Worm (Caenorhabditis elegans) whole organism, L2 larva: ENCODE data around the gene ima-1.

Source experiments
- C34F6.9 ChIP-seq: fragments of 150-350 bp; optimal IDR thresholded peaks from 2 replicates; lab custom pipeline; 2014; ENCODE audit warnings: missing biosample characterization, missing genetic modification characterization
- F13H6.1 ChIP-seq: sonication (generic microtip); optimal IDR thresholded peaks from 2 replicates; lab custom pipeline; 2016; ENCODE audit warnings: missing genetic modification characterization, missing compliant biosample characterization
- Y55F3AM.14 ChIP-seq: fragments of 200-800 bp; sonication (Bioruptor generic); optimal IDR thresholded peaks from 2 replicates; lab custom pipeline; 2018; ENCODE audit warnings: mild to moderate bottlenecking, missing genetic modification characterization, missing compliant biosample characterization
- ZK546.5 ChIP-seq: sonication (generic microtip); optimal IDR thresholded peaks from 2 replicates; lab custom pipeline; 2017; ENCODE audit warnings: missing biosample characterization, missing genetic modification characterization
- aly-2 ChIP-seq: fragments of 150-350 bp; optimal IDR thresholded peaks from 2 replicates; lab custom pipeline; 2014; ENCODE audit warnings: missing biosample characterization, missing genetic modification characterization
- ama-1 ChIP-seq: fragments of 150-350 bp; optimal IDR thresholded peaks from 2 replicates; lab custom pipeline; 2018; ENCODE audit warnings: inconsistent platforms
- blmp-1 ChIP-seq: sonication (generic microtip); optimal IDR thresholded peaks from 2 replicates; lab custom pipeline; 2017; ENCODE audit warnings: missing genetic modification characterization, mild to moderate bottlenecking, missing compliant biosample characterization, antibody characterized with exemption, moderate library complexity; ENCODE audit not compliant: insufficient read depth
- ceh-16 ChIP-seq: fragments of 150-350 bp; optimal IDR thresholded peaks from 2 replicates; lab custom pipeline; 2014; ENCODE audit warnings: missing biosample characterization, missing genetic modification characterization
- dmd-4 ChIP-seq: sonication (generic microtip); optimal IDR thresholded peaks from 2 replicates; lab custom pipeline; 2017; ENCODE audit warnings: missing biosample characterization, missing genetic modification characterization
- elt-3 ChIP-seq: sonication (generic microtip); optimal IDR thresholded peaks from 2 replicates; lab custom pipeline; 2017; ENCODE audit warnings: missing biosample characterization, missing genetic modification characterization
- fos-1 ChIP-seq: fragments of 150-350 bp; optimal IDR thresholded peaks from 2 replicates; lab custom pipeline; 2014; ENCODE audit warnings: missing biosample characterization, missing genetic modification characterization
- gmeb-1 ChIP-seq: fragments of 150-350 bp; optimal IDR thresholded peaks from 2 replicates; lab custom pipeline; 2014; ENCODE audit warnings: missing biosample characterization, missing genetic modification characterization
- lin-11 ChIP-seq: fragments of 150-350 bp; sonication (generic microtip); optimal IDR thresholded peaks from 2 replicates; lab custom pipeline; 2014; ENCODE audit warnings: missing biosample characterization, missing genetic modification characterization, inconsistent platforms, mixed read lengths
- lin-13 ChIP-seq: fragments of 150-350 bp; optimal IDR thresholded peaks from 2 replicates; lab custom pipeline; 2014; ENCODE audit warnings: missing biosample characterization, missing genetic modification reagents, missing genetic modification characterization
- lsy-2 ChIP-seq, 2 experiments: fragments of 150-350 bp in 1 of 2; sonication (generic microtip) in 1 of 2; optimal IDR thresholded peaks; 2 replicates each; lab custom pipeline; 2014 to 2017; ENCODE audit warnings: missing biosample characterization in 2 of 2, missing genetic modification characterization in 2 of 2
- mab-5 ChIP-seq: fragments of 150-350 bp; optimal IDR thresholded peaks from 2 replicates; lab custom pipeline; 2014; ENCODE audit warnings: missing biosample characterization, missing genetic modification characterization
- mbf-1 ChIP-seq: sonication (generic microtip); optimal IDR thresholded peaks from 2 replicates; lab custom pipeline; 2017; ENCODE audit warnings: missing biosample characterization, missing genetic modification characterization
- mdl-1 ChIP-seq, 2 experiments: fragments of 150-350 bp in 1 of 2; sonication (generic microtip) in 1 of 2; optimal IDR thresholded peaks; 2 replicates each; lab custom pipeline; 2017; ENCODE audit warnings: missing biosample characterization in 2 of 2, missing genetic modification characterization in 2 of 2
- nhr-10 ChIP-seq: sonication (generic microtip); optimal IDR thresholded peaks from 2 replicates; lab custom pipeline; 2017; ENCODE audit warnings: missing biosample characterization, missing genetic modification characterization
- nhr-11 ChIP-seq: fragments of 150-350 bp; optimal IDR thresholded peaks from 2 replicates; lab custom pipeline; 2014; ENCODE audit warnings: missing biosample characterization, missing genetic modification characterization
- nhr-12 ChIP-seq: fragments of 150-350 bp; optimal IDR thresholded peaks from 2 replicates; lab custom pipeline; 2014; ENCODE audit warnings: missing biosample characterization, missing genetic modification characterization
- nhr-129 ChIP-seq: fragments of 150-350 bp; optimal IDR thresholded peaks from 2 replicates; lab custom pipeline; 2014; ENCODE audit warnings: missing biosample characterization, missing genetic modification characterization
- nhr-21 ChIP-seq: fragments of 150-350 bp; optimal IDR thresholded peaks from 2 replicates; lab custom pipeline; 2014; ENCODE audit warnings: missing biosample characterization, missing genetic modification characterization
- nhr-23 ChIP-seq: fragments of 150-350 bp; optimal IDR thresholded peaks from 2 replicates; lab custom pipeline; 2014; ENCODE audit warnings: missing biosample characterization, missing genetic modification reagents, missing genetic modification characterization
- nhr-237 ChIP-seq: fragments of 150-350 bp; optimal IDR thresholded peaks from 2 replicates; lab custom pipeline; 2014; ENCODE audit warnings: missing biosample characterization, missing genetic modification characterization
- nhr-25 ChIP-seq: fragments of 150-350 bp; sonication (generic microtip); optimal IDR thresholded peaks from 3 replicates; lab custom pipeline; 2014; ENCODE audit warnings: missing biosample characterization, missing genetic modification characterization
- nhr-6 ChIP-seq: fragments of 150-350 bp; optimal IDR thresholded peaks from 2 replicates; lab custom pipeline; 2014; ENCODE audit warnings: missing biosample characterization, missing genetic modification characterization
- nhr-77 ChIP-seq: fragments of 150-350 bp; optimal IDR thresholded peaks from 2 replicates; lab custom pipeline; 2014; ENCODE audit warnings: missing biosample characterization, missing genetic modification characterization
- peb-1 ChIP-seq: fragments of 150-350 bp; optimal IDR thresholded peaks from 2 replicates; lab custom pipeline; 2014; ENCODE audit warnings: missing biosample characterization, missing genetic modification characterization
- skn-1 ChIP-seq: sonication (generic microtip); optimal IDR thresholded peaks from 2 replicates; lab custom pipeline; 2017; ENCODE audit warnings: missing biosample characterization, missing genetic modification characterization
- sma-3 ChIP-seq: sonication (generic microtip); optimal IDR thresholded peaks from 2 replicates; lab custom pipeline; 2016; ENCODE audit warnings: missing genetic modification reagents, missing genetic modification characterization, missing compliant biosample characterization
- sma-9 ChIP-seq, 2 experiments: fragments of 150-350 bp in 1 of 2; sonication (generic microtip) in 1 of 2; optimal IDR thresholded peaks; 2 replicates each; lab custom pipeline; 2014 to 2016; ENCODE audit warnings: missing genetic modification characterization in 2 of 2, mild to moderate bottlenecking in 1 of 2, missing biosample characterization in 1 of 2, missing compliant biosample characterization in 1 of 2, missing genetic modification reagents in 1 of 2, moderate library complexity in 1 of 2
- zag-1 ChIP-seq: fragments of 150-350 bp; optimal IDR thresholded peaks from 2 replicates; lab custom pipeline; 2014; ENCODE audit warnings: missing biosample characterization, missing genetic modification characterization
- ztf-1 ChIP-seq: fragments of 200-800 bp; sonication (Bioruptor generic); conservative IDR thresholded peaks from 2 replicates; pipeline ENCODE4 v1.3.6; 2022; ENCODE audit warnings: missing genetic modification characterization, missing compliant biosample characterization
- ztf-11 ChIP-seq: sonication (generic microtip); optimal IDR thresholded peaks from 2 replicates; lab custom pipeline; 2017; ENCODE audit warnings: missing biosample characterization, missing genetic modification characterization
- ztf-4 ChIP-seq: fragments of 150-350 bp; optimal IDR thresholded peaks from 2 replicates; lab custom pipeline; 2014; ENCODE audit warnings: missing biosample characterization, missing genetic modification characterization

The ima-1 gene

ce11 chrV:11263025-11263424 lies 23.6 kb downstream of the ima-1 start, which contains the start of gene F07B10.4:
TSS of gene F07B10.4 (minus strand) at chrV:11263125.
- no peak for TF ChIP-seq mab-5
- TF ChIP-seq lin-13 (GFP tag; lab: Kevin White, UChicago) = no peak
- no peak for TF ChIP-seq ceh-16 (tag; lab: Kevin White, UChicago)
- TF ChIP-seq ztf-4 (tag; lab: Kevin White, UChicago) = no peak
- no peak for TF ChIP-seq ztf-11 (tag; lab: Kevin White, UChicago)
- TF ChIP-seq mdl-1 (tag; optimal IDR thresholded peaks at IDR 0.05; lab: Kevin White, UChicago) = no peak
- TF ChIP-seq ama-1 (lab: Kevin White, UChicago) = no peak
- TF ChIP-seq nhr-77 (tag; lab: Kevin White, UChicago) = no peak
- TF ChIP-seq nhr-10 (tag; lab: Kevin White, UChicago) = no peak
- TF ChIP-seq F13H6.1 = no peak
- TF ChIP-seq ztf-1 (GFP tag; lab: Robert Waterston, UW) = no peak
- no peak for TF ChIP-seq nhr-6 (tag; lab: Kevin White, UChicago)
- TF ChIP-seq nhr-21 (tag; lab: Kevin White, UChicago) = no peak
- TF ChIP-seq nhr-237 (tag; lab: Kevin White, UChicago) = no peak
- TF ChIP-seq peb-1 (tag; lab: Kevin White, UChicago) = no peak

- TF ChIP-seq skn-1 (tag; lab: Kevin White, UChicago) = no peak
- TF ChIP-seq fos-1 = peak; percentile 83
- no peak for TF ChIP-seq ceh-16 (tag; lab: Kevin White, UChicago)
- peak; percentile 29 for TF ChIP-seq sma-9 (GFP tag; optimal IDR thresholded peaks at IDR 0.05; lab: Kevin White, UChicago)
- TF ChIP-seq sma-9 (tag; optimal IDR thresholded peaks at IDR 0.05; lab: Kevin White, UChicago) = no peak
These were observed 26.0 kb downstream of the ima-1 start, which contains the start of gene cln-3.1 for ce11 chrV:11265482-11265881. TSS of gene cln-3.1 (minus strand) at chrV:11265652.

- TF ChIP-seq nhr-77 (tag; lab: Kevin White, UChicago) (no peak), nhr-21 (tag; lab: Kevin White, UChicago) (no peak), nhr-129 (tag; lab: Kevin White, UChicago) (no peak), lin-13 (GFP tag; lab: Kevin White, UChicago) (no peak), nhr-12 (tag; lab: Kevin White, UChicago) (no peak), nhr-25 (no peak)
These were observed 27.2 kb downstream of the ima-1 start, which contains the start of gene str-116 for ce11 chrV:11266681-11267080. TSS of gene str-116 (plus strand) at chrV:11266981.

ce11 chrV:11268791-11269190 lies 29.3 kb downstream of the ima-1 start, which contains the start of gene str-115:
TSS of gene str-115 (plus strand) at chrV:11269091.
- no peak for TF ChIP-seq Y55F3AM.14 (GFP tag; lab: Kevin White, UChicago)
- TF ChIP-seq nhr-11 (tag; lab: Kevin White, UChicago) = no peak
- TF ChIP-seq F13H6.1 = no peak
- TF ChIP-seq nhr-6 (tag; lab: Kevin White, UChicago) = no peak
- no peak for TF ChIP-seq C34F6.9
- no peak for TF ChIP-seq ZK546.5 (tag; lab: Kevin White, UChicago)
- no peak for TF ChIP-seq nhr-10 (tag; lab: Kevin White, UChicago)
- no peak for TF ChIP-seq lsy-2 (tag; optimal IDR thresholded peaks at IDR 0.05; lab: Kevin White, UChicago)
- TF ChIP-seq ceh-16 (tag; lab: Kevin White, UChicago) = no peak
- no peak for TF ChIP-seq nhr-77 (tag; lab: Kevin White, UChicago)
- TF ChIP-seq gmeb-1 (tag; lab: Kevin White, UChicago) = no peak
- TF ChIP-seq nhr-237 (tag; lab: Kevin White, UChicago) = no peak
- TF ChIP-seq nhr-21 (tag; lab: Kevin White, UChicago) = no peak
- no peak for TF ChIP-seq blmp-1 (tag; lab: Kevin White, UChicago)
- TF ChIP-seq zag-1 = no peak

- TF ChIP-seq elt-3 (tag; lab: Kevin White, UChicago) = no peak
- no peak for TF ChIP-seq nhr-12 (tag; lab: Kevin White, UChicago)
- no peak for TF ChIP-seq aly-2 (tag; lab: Kevin White, UChicago)
- no peak for TF ChIP-seq nhr-10 (tag; lab: Kevin White, UChicago)
- TF ChIP-seq mdl-1 (tag; optimal IDR thresholded peaks at IDR 0.05; lab: Kevin White, UChicago) = no peak
- no peak for TF ChIP-seq lin-11 (tag; lab: Kevin White, UChicago)
- TF ChIP-seq fos-1 = no peak
- TF ChIP-seq nhr-23 (tag; lab: Kevin White, UChicago) = no peak
- no peak for TF ChIP-seq C34F6.9
- no peak for TF ChIP-seq nhr-77 (tag; lab: Kevin White, UChicago)
- no peak for TF ChIP-seq nhr-25
- no peak for TF ChIP-seq peb-1 (tag; lab: Kevin White, UChicago)
- no peak for TF ChIP-seq zag-1
- TF ChIP-seq gmeb-1 (tag; lab: Kevin White, UChicago) = no peak
- no peak for TF ChIP-seq skn-1 (tag; lab: Kevin White, UChicago)
- no peak for TF ChIP-seq sma-3 (GFP tag; lab: Kevin White, UChicago)
- no peak for TF ChIP-seq dmd-4 (tag; lab: Kevin White, UChicago)
- no peak for TF ChIP-seq mbf-1
These were observed 31.6 kb downstream of the ima-1 start, which contains the start of gene clec-222 for ce11 chrV:11271051-11271450. TSS of gene clec-222 (plus strand) at chrV:11271351.
